Worm (Caenorhabditis elegans) whole organism, L2 larva: ENCODE measurements around the gene C05D11.1.

Experiments
- F13H6.1 ChIP-seq: sonication (generic microtip); optimal IDR thresholded peaks from 2 replicates; lab custom pipeline; 2016; ENCODE audit warnings: missing genetic modification characterization, missing compliant biosample characterization
- R02D3.7 ChIP-seq: fragments of 150-350 bp; optimal IDR thresholded peaks from 2 replicates; lab custom pipeline; 2014; ENCODE audit warnings: missing biosample characterization, missing genetic modification characterization
- Y55F3AM.14 ChIP-seq: fragments of 200-800 bp; sonication (Bioruptor generic); optimal IDR thresholded peaks from 2 replicates; lab custom pipeline; 2018; ENCODE audit warnings: mild to moderate bottlenecking, missing genetic modification characterization, missing compliant biosample characterization
- ZK546.5 ChIP-seq: sonication (generic microtip); optimal IDR thresholded peaks from 2 replicates; lab custom pipeline; 2017; ENCODE audit warnings: missing biosample characterization, missing genetic modification characterization
- alr-1 ChIP-seq: fragments of 150-350 bp; optimal IDR thresholded peaks from 2 replicates; lab custom pipeline; 2014; ENCODE audit warnings: missing biosample characterization, missing genetic modification characterization
- aly-2 ChIP-seq: fragments of 150-350 bp; optimal IDR thresholded peaks from 2 replicates; lab custom pipeline; 2014; ENCODE audit warnings: missing biosample characterization, missing genetic modification characterization
- ama-1 ChIP-seq: fragments of 150-350 bp; optimal IDR thresholded peaks from 2 replicates; lab custom pipeline; 2018; ENCODE audit warnings: inconsistent platforms
- blmp-1 ChIP-seq: sonication (generic microtip); optimal IDR thresholded peaks from 2 replicates; lab custom pipeline; 2017; ENCODE audit warnings: missing genetic modification characterization, mild to moderate bottlenecking, missing compliant biosample characterization, antibody characterized with exemption, moderate library complexity; ENCODE audit not compliant: insufficient read depth
- ceh-16 ChIP-seq: fragments of 150-350 bp; optimal IDR thresholded peaks from 2 replicates; lab custom pipeline; 2014; ENCODE audit warnings: missing biosample characterization, missing genetic modification characterization
- ceh-82 ChIP-seq: fragments of 150-350 bp; optimal IDR thresholded peaks from 2 replicates; lab custom pipeline; 2014; ENCODE audit warnings: missing biosample characterization, missing genetic modification characterization
- crh-2 ChIP-seq: sonication (generic microtip); optimal IDR thresholded peaks from 2 replicates; lab custom pipeline; 2017; ENCODE audit warnings: missing biosample characterization, missing genetic modification characterization
- dmd-4 ChIP-seq: sonication (generic microtip); optimal IDR thresholded peaks from 2 replicates; lab custom pipeline; 2017; ENCODE audit warnings: missing biosample characterization, missing genetic modification characterization
- egl-27 ChIP-seq: sonication (generic microtip); optimal IDR thresholded peaks from 3 replicates; lab custom pipeline; 2017; ENCODE audit warnings: missing biosample characterization, missing genetic modification reagents, missing genetic modification characterization
- elt-1 ChIP-seq: fragments of 150-350 bp; optimal IDR thresholded peaks from 2 replicates; lab custom pipeline; 2014; ENCODE audit warnings: missing biosample characterization, missing genetic modification characterization
- elt-3 ChIP-seq: sonication (generic microtip); optimal IDR thresholded peaks from 2 replicates; lab custom pipeline; 2017; ENCODE audit warnings: missing biosample characterization, missing genetic modification characterization
- fos-1 ChIP-seq: fragments of 150-350 bp; optimal IDR thresholded peaks from 2 replicates; lab custom pipeline; 2014; ENCODE audit warnings: missing biosample characterization, missing genetic modification characterization
- gmeb-1 ChIP-seq: fragments of 150-350 bp; optimal IDR thresholded peaks from 2 replicates; lab custom pipeline; 2014; ENCODE audit warnings: missing biosample characterization, missing genetic modification characterization
- lin-11 ChIP-seq: fragments of 150-350 bp; sonication (generic microtip); optimal IDR thresholded peaks from 2 replicates; lab custom pipeline; 2014; ENCODE audit warnings: missing biosample characterization, missing genetic modification characterization, inconsistent platforms, mixed read lengths
- lin-13 ChIP-seq: fragments of 150-350 bp; optimal IDR thresholded peaks from 2 replicates; lab custom pipeline; 2014; ENCODE audit warnings: missing biosample characterization, missing genetic modification reagents, missing genetic modification characterization
- lin-39 ChIP-seq: fragments of 150-350 bp; optimal IDR thresholded peaks from 2 replicates; lab custom pipeline; 2014; ENCODE audit warnings: missing biosample characterization, missing genetic modification reagents, missing genetic modification characterization
- lsy-2 ChIP-seq, 2 experiments: fragments of 150-350 bp in 1 of 2; sonication (generic microtip) in 1 of 2; optimal IDR thresholded peaks; 2 replicates each; lab custom pipeline; 2014 to 2017; ENCODE audit warnings: missing biosample characterization in 2 of 2, missing genetic modification characterization in 2 of 2
- mab-5 ChIP-seq: fragments of 150-350 bp; optimal IDR thresholded peaks from 2 replicates; lab custom pipeline; 2014; ENCODE audit warnings: missing biosample characterization, missing genetic modification characterization
- mbf-1 ChIP-seq: sonication (generic microtip); optimal IDR thresholded peaks from 2 replicates; lab custom pipeline; 2017; ENCODE audit warnings: missing biosample characterization, missing genetic modification characterization
- mdl-1 ChIP-seq, 2 experiments: fragments of 150-350 bp in 1 of 2; sonication (generic microtip) in 1 of 2; optimal IDR thresholded peaks; 2 replicates each; lab custom pipeline; 2017; ENCODE audit warnings: missing biosample characterization in 2 of 2, missing genetic modification characterization in 2 of 2
- nhr-10 ChIP-seq: sonication (generic microtip); optimal IDR thresholded peaks from 2 replicates; lab custom pipeline; 2017; ENCODE audit warnings: missing biosample characterization, missing genetic modification characterization
- nhr-12 ChIP-seq: fragments of 150-350 bp; optimal IDR thresholded peaks from 2 replicates; lab custom pipeline; 2014; ENCODE audit warnings: missing biosample characterization, missing genetic modification characterization
- nhr-129 ChIP-seq: fragments of 150-350 bp; optimal IDR thresholded peaks from 2 replicates; lab custom pipeline; 2014; ENCODE audit warnings: missing biosample characterization, missing genetic modification characterization
- nhr-21 ChIP-seq: fragments of 150-350 bp; optimal IDR thresholded peaks from 2 replicates; lab custom pipeline; 2014; ENCODE audit warnings: missing biosample characterization, missing genetic modification characterization
- nhr-23 ChIP-seq: fragments of 150-350 bp; optimal IDR thresholded peaks from 2 replicates; lab custom pipeline; 2014; ENCODE audit warnings: missing biosample characterization, missing genetic modification reagents, missing genetic modification characterization
- nhr-237 ChIP-seq: fragments of 150-350 bp; optimal IDR thresholded peaks from 2 replicates; lab custom pipeline; 2014; ENCODE audit warnings: missing biosample characterization, missing genetic modification characterization
- nhr-25 ChIP-seq: fragments of 150-350 bp; sonication (generic microtip); optimal IDR thresholded peaks from 3 replicates; lab custom pipeline; 2014; ENCODE audit warnings: missing biosample characterization, missing genetic modification characterization
- nhr-6 ChIP-seq: fragments of 150-350 bp; optimal IDR thresholded peaks from 2 replicates; lab custom pipeline; 2014; ENCODE audit warnings: missing biosample characterization, missing genetic modification characterization
- peb-1 ChIP-seq: fragments of 150-350 bp; optimal IDR thresholded peaks from 2 replicates; lab custom pipeline; 2014; ENCODE audit warnings: missing biosample characterization, missing genetic modification characterization
- sem-4 ChIP-seq: fragments of 150-350 bp; optimal IDR thresholded peaks from 2 replicates; lab custom pipeline; 2014; ENCODE audit warnings: missing biosample characterization, missing genetic modification reagents, missing genetic modification characterization
- skn-1 ChIP-seq: sonication (generic microtip); optimal IDR thresholded peaks from 2 replicates; lab custom pipeline; 2017; ENCODE audit warnings: missing biosample characterization, missing genetic modification characterization
- sma-3 ChIP-seq: sonication (generic microtip); optimal IDR thresholded peaks from 2 replicates; lab custom pipeline; 2016; ENCODE audit warnings: missing genetic modification reagents, missing genetic modification characterization, missing compliant biosample characterization
- sma-9 ChIP-seq, 2 experiments: fragments of 150-350 bp in 1 of 2; sonication (generic microtip) in 1 of 2; optimal IDR thresholded peaks; 2 replicates each; lab custom pipeline; 2014 to 2016; ENCODE audit warnings: missing genetic modification characterization in 2 of 2, mild to moderate bottlenecking in 1 of 2, missing biosample characterization in 1 of 2, missing compliant biosample characterization in 1 of 2, missing genetic modification reagents in 1 of 2, moderate library complexity in 1 of 2
- snpc-4 ChIP-seq: fragments of 150-350 bp; optimal IDR thresholded peaks from 2 replicates; lab custom pipeline; 2014; ENCODE audit warnings: missing biosample characterization, missing genetic modification characterization
- unc-39 ChIP-seq: fragments of 150-350 bp; optimal IDR thresholded peaks from 2 replicates; lab custom pipeline; 2014; ENCODE audit warnings: missing biosample characterization, missing genetic modification characterization
- unc-55 ChIP-seq: fragments of 150-350 bp; sonication (generic microtip); optimal IDR thresholded peaks from 3 replicates; lab custom pipeline; 2014; ENCODE audit warnings: missing biosample characterization, missing genetic modification reagents, missing genetic modification characterization
- unc-62 ChIP-seq: fragments of 150-350 bp; optimal IDR thresholded peaks from 2 replicates; lab custom pipeline; 2014; ENCODE audit warnings: missing biosample characterization, missing genetic modification reagents, missing genetic modification characterization
- zag-1 ChIP-seq: fragments of 150-350 bp; optimal IDR thresholded peaks from 2 replicates; lab custom pipeline; 2014; ENCODE audit warnings: missing biosample characterization, missing genetic modification characterization
- ztf-1 ChIP-seq: fragments of 200-800 bp; sonication (Bioruptor generic); conservative IDR thresholded peaks from 2 replicates; pipeline ENCODE4 v1.3.6; 2022; ENCODE audit warnings: missing genetic modification characterization, missing compliant biosample characterization
- ztf-11 ChIP-seq: sonication (generic microtip); optimal IDR thresholded peaks from 2 replicates; lab custom pipeline; 2017; ENCODE audit warnings: missing biosample characterization, missing genetic modification characterization
- ztf-4 ChIP-seq: fragments of 150-350 bp; optimal IDR thresholded peaks from 2 replicates; lab custom pipeline; 2014; ENCODE audit warnings: missing biosample characterization, missing genetic modification characterization

C05D11.1 gene

ce11 chrIII:6439854-6440253 is 3.4 kb downstream of the C05D11.1 start:
- TF ChIP-seq nhr-237: no peak
- no peak for TF ChIP-seq mbf-1 (tag; lab: Kevin White, UChicago)
- no peak for TF ChIP-seq nhr-10
- TF ChIP-seq unc-55 (GFP tag; lab: Kevin White, UChicago): no peak
- no peak for TF ChIP-seq ztf-11 (tag; lab: Kevin White, UChicago)
- no peak for TF ChIP-seq lsy-2 (tag; optimal IDR thresholded peaks at IDR 0.05; lab: Kevin White, UChicago)
- no peak for TF ChIP-seq lin-39 (tag; lab: Kevin White, UChicago)
- TF ChIP-seq egl-27 (tag; lab: Kevin White, UChicago): no peak
- TF ChIP-seq unc-62 (GFP tag; lab: Kevin White, UChicago): no peak
- TF ChIP-seq mdl-1 (tag; optimal IDR thresholded peaks at IDR 0.05; lab: Kevin White, UChicago): no peak
- no peak for TF ChIP-seq nhr-25 (tag; lab: Kevin White, UChicago)
- TF ChIP-seq alr-1 (tag; lab: Kevin White, UChicago): no peak
- TF ChIP-seq mab-5 (tag; lab: Kevin White, UChicago): no peak
- TF ChIP-seq Y55F3AM.14 (GFP tag; lab: Kevin White, UChicago): no peak
- no peak for TF ChIP-seq sma-3 (GFP tag; lab: Kevin White, UChicago)
- TF ChIP-seq, all 48 proteins: peak for 0

DNA sequence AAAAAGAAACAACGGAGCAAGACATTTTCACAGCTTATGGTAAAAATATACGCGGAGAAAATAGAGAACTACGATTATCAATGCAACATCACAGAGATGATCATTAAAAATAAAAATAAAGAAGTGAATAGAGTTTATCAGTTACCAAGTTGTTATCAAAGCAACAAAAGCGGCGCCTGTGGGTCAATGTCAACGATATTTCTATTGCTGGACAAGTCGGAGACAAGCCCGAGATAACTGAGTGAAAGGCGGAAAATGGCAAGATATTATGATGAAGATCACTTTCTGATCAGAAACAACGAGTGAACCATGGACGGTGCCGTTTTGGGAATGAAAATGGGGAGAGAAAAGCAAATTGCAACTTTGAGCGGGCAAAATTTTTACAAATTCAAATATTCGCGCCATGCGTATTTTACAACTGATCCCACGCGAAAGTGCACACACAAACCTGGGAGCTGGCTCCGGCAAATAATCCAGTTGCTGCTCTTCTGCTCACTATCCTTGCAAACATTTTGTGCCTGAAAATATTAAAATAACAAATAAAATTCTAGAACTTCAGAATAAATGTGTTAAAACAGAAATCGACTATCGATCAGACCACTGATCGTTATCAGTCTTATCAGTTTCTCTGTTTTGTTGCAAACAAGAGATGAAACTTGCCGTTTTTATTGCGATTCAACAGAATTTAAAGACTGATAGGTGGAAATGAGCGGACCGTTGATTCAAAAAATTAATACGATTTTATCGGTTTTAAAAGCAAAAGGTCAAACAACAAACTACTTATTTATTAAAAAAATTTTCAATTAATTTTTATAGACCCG is 6.1 kb downstream of the C05D11.1 start, which contains the start of gene mel-32:
Gene mel-32, minus strand, starts transcription at position 696 of the 821 bp plus-strand sequence.
- TF ChIP-seq fos-1 (tag; lab: Kevin White, UChicago): peak; percentile 22
- TF ChIP-seq lsy-2 (tag; optimal IDR thresholded peaks at IDR 0.05; lab: Kevin White, UChicago): peak in 1 of 2 experiments; percentile 49
- TF ChIP-seq sma-3 (GFP tag; lab: Kevin White, UChicago): peak; percentile 2
- peak; percentile 22 for TF ChIP-seq sma-9 (GFP tag; optimal IDR thresholded peaks at IDR 0.05; lab: Kevin White, UChicago)
- no peak for TF ChIP-seq sma-9 (tag; optimal IDR thresholded peaks at IDR 0.05; lab: Kevin White, UChicago)
- no peak for TF ChIP-seq aly-2
- peak; percentile 21 for TF ChIP-seq blmp-1 (tag; lab: Kevin White, UChicago)
- no peak for TF ChIP-seq mab-5 (tag; lab: Kevin White, UChicago)
- peak; percentile 31 for TF ChIP-seq ama-1
- peak; percentile 16 for TF ChIP-seq crh-2

- no peak for TF ChIP-seq R02D3.7 (tag; lab: Kevin White, UChicago)
- no peak for TF ChIP-seq mdl-1 (tag; optimal IDR thresholded peaks at IDR 0.05; lab: Kevin White, UChicago)
- TF ChIP-seq zag-1 (tag; lab: Kevin White, UChicago): no peak
- no peak for TF ChIP-seq ama-1
- no peak for TF ChIP-seq lin-11 (tag; lab: Kevin White, UChicago)
- no peak for TF ChIP-seq lin-13 (GFP tag; lab: Kevin White, UChicago)
- TF ChIP-seq peb-1 (tag; lab: Kevin White, UChicago): no peak
- TF ChIP-seq sma-9 (GFP tag; optimal IDR thresholded peaks at IDR 0.05; lab: Kevin White, UChicago): peak; percentile 59
- no peak for TF ChIP-seq sma-9 (tag; optimal IDR thresholded peaks at IDR 0.05; lab: Kevin White, UChicago)
- TF ChIP-seq alr-1 (tag; lab: Kevin White, UChicago): no peak
- TF ChIP-seq mab-5 (tag; lab: Kevin White, UChicago): no peak
- TF ChIP-seq lin-39 (tag; lab: Kevin White, UChicago): no peak
- TF ChIP-seq sem-4 (tag; lab: Kevin White, UChicago): no peak
- peak; percentile 51 for TF ChIP-seq unc-55 (GFP tag; lab: Kevin White, UChicago)
- TF ChIP-seq egl-27 (tag; lab: Kevin White, UChicago): no peak
- peak; percentile 56 for TF ChIP-seq F13H6.1 (tag; lab: Kevin White, UChicago)
- no peak for TF ChIP-seq nhr-12 (tag; lab: Kevin White, UChicago)
- TF ChIP-seq ceh-82: no peak
- peak; percentile 0 for TF ChIP-seq nhr-21
- peak; percentile 16 for TF ChIP-seq ztf-4 (tag; lab: Kevin White, UChicago)
- no peak for TF ChIP-seq snpc-4
- TF ChIP-seq dmd-4: no peak
- TF ChIP-seq blmp-1 (tag; lab: Kevin White, UChicago): no peak
- no peak for TF ChIP-seq ztf-1 (GFP tag; lab: Robert Waterston, UW)
- no peak for TF ChIP-seq skn-1 (tag; lab: Kevin White, UChicago)
- no peak for TF ChIP-seq ZK546.5
- no peak for TF ChIP-seq gmeb-1 (tag; lab: Kevin White, UChicago)
- TF ChIP-seq unc-39 (tag; lab: Kevin White, UChicago): no peak
- no peak for TF ChIP-seq Y55F3AM.14 (GFP tag; lab: Kevin White, UChicago)
- TF ChIP-seq nhr-23 (tag; lab: Kevin White, UChicago): no peak
- no peak for TF ChIP-seq mbf-1 (tag; lab: Kevin White, UChicago)
- peak in 1 of 2 experiments; percentile 84 for TF ChIP-seq lsy-2 (tag; optimal IDR thresholded peaks at IDR 0.05; lab: Kevin White, UChicago)
- TF ChIP-seq sma-3 (GFP tag; lab: Kevin White, UChicago): peak; percentile 47
- TF ChIP-seq nhr-129 (tag; lab: Kevin White, UChicago): peak; percentile 59
- TF ChIP-seq elt-3 (tag; lab: Kevin White, UChicago): no peak
- peak; percentile 32 for TF ChIP-seq fos-1 (tag; lab: Kevin White, UChicago)
- no peak for TF ChIP-seq aly-2
- TF ChIP-seq crh-2: peak; percentile 65
- no peak for TF ChIP-seq elt-1 (tag; lab: Kevin White, UChicago)
- no peak for TF ChIP-seq ceh-16
- no peak for TF ChIP-seq nhr-6 (tag; lab: Kevin White, UChicago)
Observed at ce11 chrIII:6444335-6444734, 7.9 kb downstream of the C05D11.1 start, which contains the start of gene C05D11.13. C05D11.13 (minus strand) TSS chrIII:6444586.
